Fruit fly (Drosophila melanogaster) ovary, adult (tissue): ENCODE measurements around the gene CBP.
A peak's percentile ranks its signal among the peaks of the same experiment; 100 is the strongest.

Experiments used
- CG17801 ChIP-seq: fragments of 200-800 bp; optimal IDR thresholded peaks from 2 replicates; lab custom pipeline; 2019; ENCODE audit warnings: missing biosample characterization, mild to moderate bottlenecking, missing genetic modification characterization, moderate library complexity; ENCODE audit not compliant: partially characterized antibody

CBP gene

DNA sequence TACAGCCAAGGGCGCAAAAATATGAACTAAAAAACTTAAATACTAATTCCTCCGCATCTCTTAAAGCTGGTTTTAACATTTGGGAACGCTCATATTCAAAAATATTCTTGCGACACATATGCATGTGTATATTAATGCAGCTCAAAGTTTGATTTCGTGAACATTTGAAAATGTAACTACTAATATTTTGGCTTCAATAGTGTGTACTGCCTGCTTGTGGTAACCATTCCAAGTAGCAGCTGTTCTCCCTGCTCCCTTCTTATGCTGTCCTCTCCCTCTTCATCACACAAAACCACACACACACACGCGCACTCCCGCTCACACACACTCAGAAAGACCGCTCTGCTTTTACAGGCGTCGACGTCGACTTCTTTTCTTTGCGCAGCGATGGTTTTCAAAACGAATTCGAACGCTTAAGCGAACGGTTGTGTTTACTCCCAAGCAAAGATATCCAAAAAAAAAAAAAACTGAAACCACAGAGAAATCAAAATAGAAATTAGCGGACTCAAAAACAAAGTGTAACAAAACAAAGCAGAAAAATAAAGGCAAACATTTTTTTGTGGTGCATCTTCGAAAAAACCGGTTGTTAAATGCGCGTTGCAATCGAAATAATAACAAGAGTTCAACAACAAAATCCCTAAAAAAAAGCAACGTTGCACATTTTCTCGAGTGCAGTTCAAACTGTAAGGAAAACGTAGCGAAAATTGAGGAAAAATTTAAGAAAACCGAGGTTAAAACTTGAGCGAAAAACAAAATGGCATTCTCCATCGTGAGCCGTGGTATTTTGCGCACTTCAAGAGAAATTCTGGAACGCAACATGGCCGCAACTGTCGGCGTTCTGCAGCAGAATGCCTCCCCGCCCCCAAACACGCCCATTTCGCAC is at the start of gene CBP:
Gene CBP (plus strand): TSS at position 391 of the 883 bp plus-strand sequence.
- peak; percentile 84 for TF ChIP-seq CG17801 (GFP tag; lab: Kevin White, UChicago)

- peak; percentile 7 for TF ChIP-seq CG17801 (GFP tag; lab: Kevin White, UChicago)
These were observed 46.2 kb upstream of the CBP start, which contains the start of gene unc-119 for dm6 chrX:7290811-7291515. unc-119 (minus strand) TSS chrX:7291298.

dm6 chrX:7291850-7292499 is 45.2 kb upstream of the CBP start:
- TF ChIP-seq CG17801 (GFP tag; lab: Kevin White, UChicago) = peak; percentile 2

- TF ChIP-seq CG17801 (GFP tag; lab: Kevin White, UChicago) = peak; percentile 80
These were observed 43.8 kb upstream of the CBP start for dm6 chrX:7293133-7293873.

DNA sequence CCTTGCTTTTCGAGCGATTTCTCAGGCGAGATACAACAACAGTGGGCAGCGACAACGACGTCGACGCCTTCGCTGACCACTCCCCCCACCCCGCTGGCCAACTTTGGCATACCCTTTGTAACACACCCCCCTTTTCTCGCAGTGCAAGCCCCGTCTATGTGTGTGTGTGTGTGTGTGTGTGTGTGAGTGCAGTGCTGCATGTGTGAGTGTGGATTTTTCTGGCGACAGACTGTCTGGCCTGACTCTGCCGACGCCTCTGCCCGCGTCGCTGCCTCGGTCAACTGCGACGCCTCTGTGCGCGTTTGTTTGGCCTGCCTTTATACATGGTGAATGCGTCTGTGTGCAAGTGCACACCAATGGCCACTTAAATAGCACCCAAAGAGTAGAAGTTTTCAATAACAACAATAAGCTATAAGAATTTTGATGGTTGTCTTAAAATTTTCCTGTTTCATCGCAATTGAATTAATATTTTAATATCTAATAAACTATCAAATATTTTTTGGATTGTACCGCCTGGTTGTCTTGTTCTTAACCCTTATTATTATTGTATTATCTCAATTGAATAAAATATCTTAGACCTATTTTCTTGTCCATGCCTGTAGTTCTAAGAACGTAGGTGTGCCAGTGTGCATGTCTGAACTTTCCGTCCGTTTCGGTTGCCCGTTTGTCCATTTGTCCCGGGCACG is 43.1 kb upstream of the CBP start:
- TF ChIP-seq CG17801 (GFP tag; lab: Kevin White, UChicago) = peak; percentile 95

dm6 chrX:7295973-7296372 is 41.2 kb upstream of the CBP start:
- no peak for TF ChIP-seq CG17801 (GFP tag; lab: Kevin White, UChicago)

- TF ChIP-seq CG17801 (GFP tag; lab: Kevin White, UChicago) = no peak
These were observed 40.4 kb upstream of the CBP start for dm6 chrX:7296721-7297227.

dm6 chrX:7298323-7298722 is 38.8 kb upstream of the CBP start:
- TF ChIP-seq CG17801 (GFP tag; lab: Kevin White, UChicago) = no peak

DNA sequence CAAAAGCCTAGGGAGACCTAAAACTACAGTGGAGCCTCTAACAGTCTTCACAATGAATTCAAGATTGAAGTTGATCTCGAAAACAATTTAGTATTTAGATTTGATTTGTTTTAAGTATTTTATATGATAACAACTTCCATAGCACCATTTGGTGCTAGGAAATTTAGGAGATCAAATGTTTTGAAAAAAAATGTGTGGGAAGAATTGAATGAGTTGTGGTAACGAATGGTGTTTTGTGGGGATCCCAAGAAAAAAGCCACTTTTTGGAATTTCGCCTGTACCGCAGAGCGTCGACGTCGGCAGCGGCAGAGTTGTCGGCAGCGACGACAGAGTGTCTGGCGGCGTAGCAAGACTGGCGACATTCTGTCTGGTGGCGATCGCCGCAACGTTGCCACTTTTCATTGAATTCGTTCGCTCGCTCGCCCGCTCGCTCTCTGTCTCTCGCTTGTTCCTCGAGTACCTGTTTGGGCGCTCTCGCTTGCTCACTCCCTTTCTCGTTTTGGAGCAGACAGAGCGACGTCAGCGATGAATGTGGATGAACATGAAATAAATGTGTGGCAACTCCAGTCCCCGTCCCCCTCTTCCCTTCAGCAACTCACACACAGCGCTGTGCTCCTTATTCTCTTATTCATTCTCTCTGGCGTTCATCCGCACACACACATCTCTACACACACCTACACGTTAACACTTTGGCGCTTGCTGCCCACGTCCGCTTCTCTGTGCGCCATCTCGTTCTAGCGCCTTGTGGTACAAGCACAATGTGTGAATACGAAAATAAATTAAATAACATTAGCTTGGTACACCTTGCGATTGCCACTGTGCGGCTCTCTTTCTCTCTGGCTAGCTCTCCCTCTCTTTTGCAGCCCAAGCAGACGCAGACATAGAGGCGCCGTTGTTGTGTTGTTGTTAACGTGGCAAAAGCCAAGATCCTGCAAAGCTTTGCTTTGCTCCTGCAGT is 37.5 kb upstream of the CBP start:
- peak; percentile 73 for TF ChIP-seq CG17801 (GFP tag; lab: Kevin White, UChicago)

DNA sequence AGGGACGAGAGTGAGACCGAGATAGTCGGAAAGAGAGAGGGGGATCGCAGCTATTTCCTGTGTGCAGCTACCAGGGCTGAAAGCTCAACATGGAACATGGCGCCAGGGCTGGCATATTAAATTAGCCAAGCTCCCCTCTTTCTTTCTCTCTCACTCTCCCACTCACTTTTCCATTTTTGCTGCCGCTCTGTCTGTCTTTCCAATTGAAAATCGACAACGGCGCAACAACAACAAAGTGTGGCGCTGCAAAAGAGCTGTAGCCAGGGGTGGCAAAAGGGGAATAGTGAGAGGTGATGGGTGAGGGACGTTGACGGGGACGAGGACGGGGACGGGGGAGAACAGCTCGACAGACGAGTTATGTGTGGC is 36.8 kb upstream of the CBP start:
- TF ChIP-seq CG17801 (GFP tag; lab: Kevin White, UChicago) = no peak

- TF ChIP-seq CG17801 (GFP tag; lab: Kevin White, UChicago) = no peak
These were observed 36.3 kb upstream of the CBP start for dm6 chrX:7300722-7301350.
